Worm (Caenorhabditis elegans): Measurements from ENCODE around the gene trd-1.
A peak's percentile ranks its signal among the peaks of the same experiment; 100 is the strongest.

ce11 chrIII:7338693-7339092, 47.3 kb upstream of the trd-1 start, which contains the start of gene kap-1:
- TF ChIP-seq ztf-11 (tag; optimal IDR thresholded peaks at IDR 0.05): no peak
- TF ChIP-seq lin-13 (GFP tag; optimal IDR thresholded peaks at IDR 0.05): no peak
- no peak for TF ChIP-seq cey-2 (tag; optimal IDR thresholded peaks at IDR 0.05; ENCODE audit: borderline replicate concordance, insufficient read depth)
- TF ChIP-seq spr-3 (GFP tag; optimal IDR thresholded peaks at IDR 0.05): peak; percentile 29
- no peak for TF ChIP-seq hif-1 (tag; optimal IDR thresholded peaks at IDR 0.05)
- no peak for TF ChIP-seq arid-1 (GFP tag; conservative IDR thresholded peaks at IDR 0.05)

Data from whole organism, L4 larva.